Worm (Caenorhabditis elegans): ENCODE data around the gene F41F3.1.

F41F3.1 gene

DNA sequence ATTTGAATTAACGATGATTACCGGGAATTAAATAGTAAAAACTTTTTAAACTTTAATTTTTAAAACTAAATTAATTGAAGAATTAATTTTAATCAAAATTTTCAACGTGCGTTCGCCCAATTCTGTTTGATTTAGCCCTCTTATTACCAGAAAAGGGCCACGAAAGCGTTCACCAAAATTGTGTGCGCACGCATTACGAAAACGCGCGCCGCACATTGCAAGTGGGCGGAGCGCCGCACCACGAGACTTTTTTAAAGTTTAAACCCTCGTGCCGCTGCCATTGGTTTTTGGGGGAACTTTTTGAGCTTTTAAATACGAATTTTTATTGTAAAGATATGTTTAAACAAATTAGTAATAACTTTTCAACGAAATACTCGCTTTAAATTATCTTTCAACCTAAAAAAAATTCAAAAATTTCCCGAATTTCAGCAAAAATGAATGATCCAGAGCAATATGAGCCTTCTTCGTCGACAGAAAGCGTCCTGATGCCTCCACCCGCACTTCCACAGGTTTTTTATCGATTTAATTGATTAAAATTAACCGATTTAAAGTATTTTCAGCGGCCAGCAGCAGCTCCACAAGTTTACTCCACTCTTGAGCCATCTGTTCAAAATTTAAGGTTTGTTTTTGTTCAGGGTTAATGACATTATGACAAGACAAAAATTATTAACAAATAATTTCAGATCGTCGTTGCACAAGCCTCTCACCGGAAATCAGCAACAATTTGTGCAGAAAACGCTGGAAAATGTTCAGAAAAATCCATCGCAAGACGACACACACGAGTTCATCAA is 32.5 kb downstream of the F41F3.1 start, which contains the start of gene taf-10 (continued):
- TF ChIP-seq nhr-77 (tag; optimal IDR thresholded peaks at IDR 0.05) (no peak), egl-27 (tag; optimal IDR thresholded peaks at IDR 0.05) (no peak), peb-1 (tag; optimal IDR thresholded peaks at IDR 0.05) (no peak), nhr-23 (tag; optimal IDR thresholded peaks at IDR 0.05) (no peak), alr-1 (tag; optimal IDR thresholded peaks at IDR 0.05) (no peak), nhr-25 (tag; optimal IDR thresholded peaks at IDR 0.05) (peak; percentile 32), nhr-237 (tag; optimal IDR thresholded peaks at IDR 0.05) (no peak), nhr-11 (tag; optimal IDR thresholded peaks at IDR 0.05) (no peak), lin-39 (tag; optimal IDR thresholded peaks at IDR 0.05) (no peak), sma-9 (GFP tag; optimal IDR thresholded peaks at IDR 0.05) (peak; percentile 38), sma-9 (tag; optimal IDR thresholded peaks at IDR 0.05) (no peak), nhr-12 (tag; optimal IDR thresholded peaks at IDR 0.05) (no peak)

DNA sequence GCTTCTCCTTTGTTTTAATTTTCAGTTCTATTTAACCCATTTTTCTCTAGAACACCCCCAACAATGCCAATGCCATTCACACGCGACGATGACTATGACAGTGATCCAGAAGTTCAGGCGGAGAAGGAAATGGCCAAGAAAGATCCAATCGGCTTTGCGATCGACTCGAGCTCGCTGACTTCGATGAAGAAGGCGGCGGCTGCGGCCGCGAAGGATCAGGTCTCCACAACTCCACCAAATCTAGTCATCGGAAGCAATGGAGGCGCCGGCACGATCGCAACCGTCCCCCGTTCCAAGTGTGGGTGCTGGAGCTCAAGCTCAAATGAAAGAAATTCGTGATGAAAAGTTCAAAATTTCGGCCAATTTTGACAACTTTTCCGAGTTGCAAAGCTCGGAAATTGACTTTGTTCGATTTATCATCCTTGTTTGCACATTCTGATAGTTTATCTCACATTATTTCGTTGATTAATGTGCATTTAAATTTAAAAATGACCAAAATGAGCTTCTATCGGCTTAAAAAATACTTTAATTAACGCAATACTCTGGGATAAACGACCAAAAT is 33.7 kb downstream of the F41F3.1 start, which contains the start of gene K03B4.2:
K03B4.2 (plus strand) TSS at position 51 of the 562 bp plus-strand sequence.
- no peak for TF ChIP-seq R02D3.7 (tag; optimal IDR thresholded peaks at IDR 0.05)
- peak; percentile 33 for TF ChIP-seq Y55F3AM.14 (GFP tag; optimal IDR thresholded peaks at IDR 0.05)
- TF ChIP-seq ztf-11 (tag; optimal IDR thresholded peaks at IDR 0.05), result no peak
- TF ChIP-seq elt-3 (tag; optimal IDR thresholded peaks at IDR 0.05), result no peak
- no peak for TF ChIP-seq mbf-1 (tag; optimal IDR thresholded peaks at IDR 0.05)
- peak; percentile 31 for TF ChIP-seq ama-1 (optimal IDR thresholded peaks at IDR 0.05)
- TF ChIP-seq crh-2 (tag; optimal IDR thresholded peaks at IDR 0.05), result peak; percentile 2
- no peak for TF ChIP-seq nhr-6 (tag; optimal IDR thresholded peaks at IDR 0.05)
- no peak for TF ChIP-seq ZK546.5 (tag; optimal IDR thresholded peaks at IDR 0.05)
- TF ChIP-seq mab-5 (tag; optimal IDR thresholded peaks at IDR 0.05), result no peak
- no peak for TF ChIP-seq sma-9 (GFP tag; optimal IDR thresholded peaks at IDR 0.05)
- no peak for TF ChIP-seq sma-9 (tag; optimal IDR thresholded peaks at IDR 0.05)
- no peak for TF ChIP-seq nhr-21 (tag; optimal IDR thresholded peaks at IDR 0.05)
- TF ChIP-seq nhr-129 (tag; optimal IDR thresholded peaks at IDR 0.05), result no peak
- no peak for TF ChIP-seq snpc-4 (tag; optimal IDR thresholded peaks at IDR 0.05)
- TF ChIP-seq nhr-23 (tag; optimal IDR thresholded peaks at IDR 0.05), result no peak
- no peak for TF ChIP-seq nhr-12 (tag; optimal IDR thresholded peaks at IDR 0.05)
- no peak for TF ChIP-seq lsy-2 (tag; optimal IDR thresholded peaks at IDR 0.05)
- TF ChIP-seq alr-1 (tag; optimal IDR thresholded peaks at IDR 0.05), result no peak
- TF ChIP-seq sma-3 (GFP tag; optimal IDR thresholded peaks at IDR 0.05), result no peak
- no peak for TF ChIP-seq lin-13 (GFP tag; optimal IDR thresholded peaks at IDR 0.05)
- no peak for TF ChIP-seq nhr-25 (tag; optimal IDR thresholded peaks at IDR 0.05)
- no peak for TF ChIP-seq nhr-11 (tag; optimal IDR thresholded peaks at IDR 0.05)
- no peak for TF ChIP-seq sem-4 (tag; optimal IDR thresholded peaks at IDR 0.05)
- TF ChIP-seq elt-1 (tag; optimal IDR thresholded peaks at IDR 0.05), result no peak

DNA sequence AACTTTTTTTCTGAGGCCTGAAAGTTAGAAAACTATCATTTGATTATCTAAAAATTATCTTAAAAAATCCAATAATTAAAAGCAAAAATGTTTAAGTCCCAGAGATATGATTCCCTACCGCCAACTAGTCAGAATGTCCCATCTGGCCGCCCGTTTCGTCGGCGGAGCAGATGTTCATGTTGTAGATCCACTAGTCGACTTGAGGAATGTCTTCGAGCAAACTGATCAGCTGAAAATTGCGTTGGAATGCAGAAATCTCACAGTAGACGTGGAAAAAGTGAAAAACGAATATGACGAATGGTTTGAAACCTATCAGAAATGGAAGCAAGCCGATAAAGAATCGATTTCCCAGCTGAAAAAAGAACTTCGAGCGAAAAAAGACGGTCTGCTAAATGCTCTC is 34.9 kb downstream of the F41F3.1 start, which contains the start of gene K03B4.1:
K03B4.1 (plus strand) TSS at position 97 of the 400 bp plus-strand sequence.
- no peak for TF ChIP-seq sem-4 (tag; optimal IDR thresholded peaks at IDR 0.05)
- TF ChIP-seq ama-1 (optimal IDR thresholded peaks at IDR 0.05), result peak; percentile 49
- TF ChIP-seq Y55F3AM.14 (GFP tag; optimal IDR thresholded peaks at IDR 0.05), result peak; percentile 68

DNA sequence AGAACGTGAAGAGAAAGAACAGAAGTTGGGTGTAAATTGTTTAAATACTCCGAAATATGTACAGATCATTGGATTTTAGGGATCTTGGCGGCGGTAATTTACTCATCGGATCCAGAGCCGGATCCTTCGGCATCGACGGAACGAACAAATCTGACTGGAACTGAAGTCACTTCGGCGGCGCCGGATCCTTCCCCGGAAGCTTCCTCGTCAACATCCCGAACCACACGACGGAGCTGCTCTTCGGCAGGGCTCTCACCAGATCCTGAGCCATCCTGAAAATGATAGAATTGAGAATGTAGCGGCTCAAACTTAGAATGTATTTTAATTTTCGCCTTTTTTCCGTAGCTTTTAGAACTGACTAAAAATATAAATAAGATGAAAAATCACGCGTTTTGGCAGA is 37.3 kb downstream of the F41F3.1 start:
- TF ChIP-seq mdl-1 (tag; optimal IDR thresholded peaks at IDR 0.05) (no peak), lin-39 (tag; optimal IDR thresholded peaks at IDR 0.05) (no peak), sma-3 (GFP tag; optimal IDR thresholded peaks at IDR 0.05) (no peak), elt-1 (tag; optimal IDR thresholded peaks at IDR 0.05) (no peak), aly-2 (tag; optimal IDR thresholded peaks at IDR 0.05) (no peak), ceh-82 (tag; optimal IDR thresholded peaks at IDR 0.05) (no peak), sma-9 (GFP tag; optimal IDR thresholded peaks at IDR 0.05) (no peak), sma-9 (tag; optimal IDR thresholded peaks at IDR 0.05) (no peak), peb-1 (tag; optimal IDR thresholded peaks at IDR 0.05) (no peak), nhr-237 (tag; optimal IDR thresholded peaks at IDR 0.05) (no peak), unc-55 (GFP tag; optimal IDR thresholded peaks at IDR 0.05) (no peak), C34F6.9 (tag; optimal IDR thresholded peaks at IDR 0.05) (no peak), mab-5 (tag; optimal IDR thresholded peaks at IDR 0.05) (no peak), nhr-129 (tag; optimal IDR thresholded peaks at IDR 0.05) (no peak), ztf-1 (GFP tag; conservative IDR thresholded peaks at IDR 0.05) (no peak), gmeb-1 (tag; optimal IDR thresholded peaks at IDR 0.05) (no peak), snpc-4 (tag; optimal IDR thresholded peaks at IDR 0.05) (no peak), zag-1 (tag; optimal IDR thresholded peaks at IDR 0.05) (no peak), nhr-6 (tag; optimal IDR thresholded peaks at IDR 0.05) (no peak), nhr-21 (tag; optimal IDR thresholded peaks at IDR 0.05) (no peak)

Data from whole organism, L2 larva.